Fruit fly (Drosophila melanogaster) whole organism, pupa: ENCODE results near the gene GstD1.

Experiments used
- CG12605 ChIP-seq: fragments of 200-800 bp; sonication (Bioruptor generic); IDR thresholded peaks from 2 replicates; pipeline ENCODE4 v1.3.6; 2022; ENCODE audit warnings: missing biosample characterization, missing genetic modification characterization
- CG15710 ChIP-seq: fragments of 200-800 bp; sonication (Bioruptor generic); optimal IDR thresholded peaks from 2 replicates; lab custom pipeline; 2018; ENCODE audit warnings: missing biosample characterization, mild to moderate bottlenecking, missing genetic modification characterization, moderate library complexity
- CG34367 ChIP-seq: fragments of 200-800 bp; sonication (Bioruptor generic); optimal IDR thresholded peaks from 2 replicates; lab custom pipeline; 2018; ENCODE audit warnings: missing biosample characterization, mild to moderate bottlenecking, missing genetic modification characterization
- CG8159 ChIP-seq: fragments of 200-800 bp; sonication (Bioruptor generic); optimal IDR thresholded peaks from 3 replicates; lab custom pipeline; 2018; ENCODE audit warnings: missing biosample characterization, mild to moderate bottlenecking, missing genetic modification characterization, moderate library complexity
- CG9948 ChIP-seq: fragments of 200-800 bp; sonication (Bioruptor generic); optimal IDR thresholded peaks from 2 replicates; lab custom pipeline; 2018; ENCODE audit warnings: missing biosample characterization, mild to moderate bottlenecking, missing genetic modification characterization, moderate library complexity
- EcR ChIP-seq: fragments of 200-800 bp; sonication (Bioruptor generic); optimal IDR thresholded peaks from 3 replicates; lab custom pipeline; 2019; ENCODE audit warnings: missing biosample characterization, missing genetic modification characterization, mild to moderate bottlenecking, moderate library complexity, missing genetic modification reagents
- Pif1B ChIP-seq: fragments of 200-800 bp; sonication (Bioruptor generic); optimal IDR thresholded peaks from 3 replicates; lab custom pipeline; 2016; ENCODE audit warnings: missing biosample characterization, missing genetic modification characterization
- Snoo ChIP-seq: fragments of 200-800 bp; sonication (Bioruptor generic); optimal IDR thresholded peaks from 3 replicates; lab custom pipeline; 2017; ENCODE audit warnings: missing biosample characterization, mild to moderate bottlenecking, missing genetic modification characterization, inconsistent platforms

DNA sequence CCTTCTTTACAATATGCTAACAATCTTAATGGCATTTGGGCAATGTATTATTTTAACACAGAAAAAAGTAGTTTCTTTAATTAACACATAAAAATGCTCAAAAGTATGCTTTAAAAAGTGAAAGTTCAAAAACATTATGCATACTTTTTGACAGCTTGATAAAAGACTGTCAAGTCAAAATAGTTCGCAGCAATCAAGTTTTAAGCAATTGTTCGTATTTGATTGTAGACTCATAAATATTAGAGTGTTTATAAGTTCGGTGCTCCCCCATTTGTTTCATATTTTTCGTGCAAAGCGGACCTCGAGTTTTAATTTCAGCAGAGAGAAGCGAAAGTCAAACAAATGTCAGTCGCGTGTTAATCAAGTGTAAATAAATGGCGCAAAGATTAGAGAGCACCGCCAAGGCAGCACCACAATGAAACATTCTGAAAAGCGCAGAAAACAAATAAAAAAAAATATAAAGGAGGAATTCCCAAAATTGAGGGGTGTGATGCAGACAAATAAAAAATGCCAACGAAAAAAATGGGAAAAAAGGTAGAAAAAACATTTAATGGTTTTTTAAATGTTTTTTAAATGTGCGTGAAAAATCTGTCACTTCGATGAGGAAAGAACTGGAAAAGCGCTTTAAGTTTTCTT lies 24.0 kb downstream of the GstD1 start:
- no peak for TF ChIP-seq CG12605 (GFP tag; lab: Robert Waterston, UW)
- TF ChIP-seq CG9948 = no peak
- no peak for TF ChIP-seq EcR (GFP tag; lab: Kevin White, UChicago)
- no peak for TF ChIP-seq CG34367 (tag; lab: Kevin White, UChicago)
- no peak for TF ChIP-seq Snoo (tag; lab: Kevin White, UChicago)
- TF ChIP-seq CG8159 = no peak
- TF ChIP-seq CG15710 (tag; lab: Kevin White, UChicago) = no peak
- no peak for TF ChIP-seq Pif1B (GFP tag; lab: Kevin White, UChicago)
